Fruit fly (Drosophila melanogaster): ENCODE measurements around the gene CG14187.

- TF ChIP-seq pan (optimal IDR thresholded peaks at IDR 0.05) = no peak
- no peak for TF ChIP-seq EcR (GFP tag; optimal IDR thresholded peaks at IDR 0.05)
- no peak for TF ChIP-seq CG8478 (optimal IDR thresholded peaks at IDR 0.05)
- TF ChIP-seq psq (optimal IDR thresholded peaks at IDR 0.05) = no peak
- no peak for TF ChIP-seq usp (GFP tag; optimal IDR thresholded peaks at IDR 0.05)
These were observed 10.4 kb upstream of the CG14187 start for dm6 chr3L:20123038-20123437.
